Worm (Caenorhabditis elegans) whole organism, young adult: ENCODE data around the gene drr-1.
A peak's percentile ranks its signal among the peaks of the same experiment; 100 is the strongest.

ENCODE experiments used
- B0336.3 ChIP-seq: fragments of 200-800 bp; sonication (Bioruptor generic); IDR thresholded peaks from 2 replicates; pipeline ENCODE4 v1.3.6; 2022; ENCODE audit warnings: missing genetic modification characterization, missing compliant biosample characterization
- C06A6.2 ChIP-seq: fragments of 200-800 bp; sonication (Bioruptor generic); conservative IDR thresholded peaks from 2 replicates; pipeline ENCODE4 v1.3.6; 2022; ENCODE audit warnings: missing genetic modification characterization, missing compliant biosample characterization
- C17E4.6 ChIP-seq: fragments of 200-800 bp; sonication (Bioruptor generic); IDR thresholded peaks from 2 replicates; pipeline ENCODE4 v1.3.6; 2022; ENCODE audit warnings: missing genetic modification reagents, missing genetic modification characterization, missing compliant biosample characterization
- F49E8.2 ChIP-seq: sonication (generic microtip); optimal IDR thresholded peaks from 3 replicates; lab custom pipeline; 2017; ENCODE audit warnings: missing genetic modification characterization, mild to moderate bottlenecking, missing compliant biosample characterization, antibody characterized with exemption, moderate library complexity; ENCODE audit not compliant: insufficient read depth
- F57C9.4 ChIP-seq: sonication (generic microtip); optimal IDR thresholded peaks from 2 replicates; lab custom pipeline; 2017; ENCODE audit warnings: mild to moderate bottlenecking, missing genetic modification characterization, missing compliant biosample characterization
- K12H6.12 ChIP-seq: fragments of 200-800 bp; sonication (Bioruptor generic); optimal IDR thresholded peaks from 2 replicates; lab custom pipeline; 2018; ENCODE audit warnings: mild to moderate bottlenecking, missing genetic modification characterization, missing compliant biosample characterization
- T07F8.4 ChIP-seq: sonication (generic microtip); optimal IDR thresholded peaks from 2 replicates; lab custom pipeline; 2016; ENCODE audit warnings: mild to moderate bottlenecking, missing genetic modification characterization, moderate library complexity, missing compliant biosample characterization
- Y56A3A.18 ChIP-seq: fragments of 200-800 bp; sonication (Bioruptor generic); IDR thresholded peaks from 2 replicates; pipeline ENCODE4 v1.3.6; 2022; ENCODE audit warnings: missing genetic modification reagents, missing genetic modification characterization, missing compliant biosample characterization
- Y67H2A.10 ChIP-seq: fragments of 200-800 bp; sonication (Bioruptor generic); conservative IDR thresholded peaks from 2 replicates; pipeline ENCODE4 v1.3.6; 2022; ENCODE audit warnings: missing genetic modification reagents, missing genetic modification characterization, missing compliant biosample characterization
- ZK185.1 ChIP-seq: sonication (generic microtip); optimal IDR thresholded peaks from 2 replicates; lab custom pipeline; 2016; ENCODE audit warnings: mild to moderate bottlenecking, missing genetic modification characterization, missing compliant biosample characterization; ENCODE audit not compliant: poor library complexity, severe bottlenecking
- akir-1 ChIP-seq: fragments of 200-800 bp; sonication (Bioruptor generic); optimal IDR thresholded peaks from 2 replicates; lab custom pipeline; 2018; ENCODE audit warnings: mild to moderate bottlenecking, missing genetic modification characterization, moderate library complexity, missing compliant biosample characterization
- ama-1 ChIP-seq, 3 experiments: fragments of 150-350 bp in 1 of 3; sonication (generic microtip) in 2 of 3; optimal IDR thresholded peaks; 2 replicates each; lab custom pipeline; 2014 to 2018; ENCODE audit warnings: missing biosample characterization in 2 of 3, missing genetic modification characterization in 2 of 3, missing genetic modification reagents in 2 of 3
- atf-7 ChIP-seq: sonication (generic microtip); optimal IDR thresholded peaks from 2 replicates; lab custom pipeline; 2017; ENCODE audit warnings: mild to moderate bottlenecking, missing genetic modification characterization, missing compliant biosample characterization
- athp-1 ChIP-seq: sonication (generic microtip); optimal IDR thresholded peaks from 2 replicates; lab custom pipeline; 2017; ENCODE audit warnings: mild to moderate bottlenecking, missing genetic modification characterization, missing compliant biosample characterization
- attf-5 ChIP-seq: fragments of 200-800 bp; sonication (Bioruptor generic); optimal IDR thresholded peaks from 2 replicates; lab custom pipeline; 2018; ENCODE audit warnings: mild to moderate bottlenecking, missing genetic modification characterization, missing compliant biosample characterization
- attf-6 ChIP-seq: fragments of 200-800 bp; sonication (Bioruptor generic); IDR thresholded peaks from 2 replicates; pipeline ENCODE4 v1.3.6; 2022; ENCODE audit warnings: missing genetic modification reagents, missing genetic modification characterization, missing compliant biosample characterization
- bed-2 ChIP-seq: fragments of 200-800 bp; sonication (Bioruptor generic); IDR thresholded peaks from 2 replicates; pipeline ENCODE4 v1.3.6; 2022; ENCODE audit warnings: missing genetic modification reagents, missing genetic modification characterization, missing compliant biosample characterization
- cebp-1 ChIP-seq, 2 experiments: fragments of 200-800 bp in 1 of 2; sonication (Bioruptor generic) in 1 of 2; sonication (generic microtip) in 1 of 2; IDR thresholded peaks in 1 of 2; optimal IDR thresholded peaks in 1 of 2; 2 replicates each; pipeline versions ENCODE4 v1.3.6 to Lab custom; 2017 to 2022; ENCODE audit warnings: missing compliant biosample characterization in 2 of 2, missing genetic modification characterization in 2 of 2, mild to moderate bottlenecking in 1 of 2, missing genetic modification reagents in 1 of 2, moderate library complexity in 1 of 2
- ceh-40 ChIP-seq: fragments of 200-800 bp; sonication (Bioruptor generic); IDR thresholded peaks from 2 replicates; pipeline ENCODE4 v1.3.6; 2022; ENCODE audit warnings: missing genetic modification characterization, missing compliant biosample characterization
- dox-1 ChIP-seq: fragments of 200-800 bp; sonication (Bioruptor generic); IDR thresholded peaks from 2 replicates; pipeline ENCODE4 v1.3.6; 2022; ENCODE audit warnings: missing genetic modification reagents, missing genetic modification characterization, missing compliant biosample characterization
- egl-44 ChIP-seq: fragments of 200-800 bp; sonication (Bioruptor generic); IDR thresholded peaks from 2 replicates; pipeline ENCODE4 v1.3.6; 2022; ENCODE audit warnings: missing genetic modification reagents, missing genetic modification characterization, missing compliant biosample characterization
- egrh-3 ChIP-seq: fragments of 200-800 bp; sonication (Bioruptor generic); IDR thresholded peaks from 2 replicates; pipeline ENCODE4 v1.3.6; 2022; ENCODE audit warnings: missing genetic modification reagents, missing genetic modification characterization, missing compliant biosample characterization
- ets-4 ChIP-seq: fragments of 200-800 bp; sonication (Bioruptor generic); optimal IDR thresholded peaks from 2 replicates; lab custom pipeline; 2018; ENCODE audit warnings: mild to moderate bottlenecking, missing genetic modification characterization, missing compliant biosample characterization
- fkh-3 ChIP-seq: sonication (generic microtip); optimal IDR thresholded peaks from 2 replicates; lab custom pipeline; 2016; ENCODE audit warnings: mild to moderate bottlenecking, missing genetic modification characterization, missing compliant biosample characterization
- gei-17 ChIP-seq: fragments of 200-800 bp; sonication (Bioruptor generic); optimal IDR thresholded peaks from 2 replicates; lab custom pipeline; 2018; ENCODE audit warnings: mild to moderate bottlenecking, missing genetic modification characterization, missing compliant biosample characterization
- hmg-20 ChIP-seq: fragments of 200-800 bp; sonication (Bioruptor generic); IDR thresholded peaks from 2 replicates; pipeline ENCODE4 v1.3.6; 2022; ENCODE audit warnings: missing genetic modification reagents, missing genetic modification characterization, missing compliant biosample characterization
- hrde-1 ChIP-seq: sonication (generic microtip); optimal IDR thresholded peaks from 2 replicates; lab custom pipeline; 2016; ENCODE audit warnings: missing genetic modification characterization, mild to moderate bottlenecking, missing compliant biosample characterization, moderate library complexity, missing genotype, missing genetic modification reagents, borderline replicate concordance
- hsf-1 ChIP-seq: fragments of 200-800 bp; sonication (Bioruptor generic); IDR thresholded peaks from 2 replicates; pipeline ENCODE4 v1.3.6; 2022; ENCODE audit warnings: missing genetic modification reagents, missing genetic modification characterization, missing compliant biosample characterization
- lin-40 ChIP-seq: sonication (generic microtip); optimal IDR thresholded peaks from 2 replicates; lab custom pipeline; 2016; ENCODE audit warnings: missing genetic modification characterization, mild to moderate bottlenecking, missing compliant biosample characterization, missing genotype, missing genetic modification reagents
- madf-10 ChIP-seq: sonication (generic microtip); optimal IDR thresholded peaks from 2 replicates; lab custom pipeline; 2016; ENCODE audit warnings: mild to moderate bottlenecking, missing genetic modification characterization, missing compliant biosample characterization
- mcd-1 ChIP-seq: fragments of 200-800 bp; sonication (Bioruptor generic); IDR thresholded peaks from 2 replicates; pipeline ENCODE4 v1.3.6; 2022; ENCODE audit warnings: missing genetic modification reagents, missing genetic modification characterization, missing compliant biosample characterization
- nfya-1 ChIP-seq: sonication (generic microtip); optimal IDR thresholded peaks from 2 replicates; lab custom pipeline; 2017; ENCODE audit warnings: antibody characterized with exemption, missing compliant biosample characterization, missing genetic modification characterization, borderline replicate concordance; ENCODE audit not compliant: insufficient read depth
- nfyb-1 ChIP-seq: fragments of 200-800 bp; sonication (Bioruptor generic); IDR thresholded peaks from 2 replicates; pipeline ENCODE4 v1.3.6; 2022; ENCODE audit warnings: missing genetic modification reagents, missing genetic modification characterization, missing compliant biosample characterization
- nhr-179 ChIP-seq: sonication (generic microtip); optimal IDR thresholded peaks from 2 replicates; lab custom pipeline; 2016; ENCODE audit warnings: mild to moderate bottlenecking, missing genetic modification characterization, missing compliant biosample characterization
- nhr-80 ChIP-seq: sonication (generic microtip); optimal IDR thresholded peaks from 2 replicates; lab custom pipeline; 2016; ENCODE audit warnings: missing genetic modification characterization, missing compliant biosample characterization
- snpc-4 ChIP-seq, 5 experiments: fragments of 150-350 bp in 1 of 5; sonication (generic microtip) in 4 of 5; optimal IDR thresholded peaks; 2 replicates each; lab custom pipeline; 2014 to 2018; ENCODE audit warnings: missing genetic modification characterization in 5 of 5, missing biosample characterization in 3 of 5, antibody characterized with exemption in 2 of 5, mild to moderate bottlenecking in 2 of 5, missing compliant biosample characterization in 2 of 5, missing genotype in 2 of 5, moderate library complexity in 2 of 5, missing genetic modification reagents in 1 of 5
- somi-1 ChIP-seq: fragments of 200-800 bp; sonication (Bioruptor generic); optimal IDR thresholded peaks from 2 replicates; lab custom pipeline; 2018; ENCODE audit warnings: mild to moderate bottlenecking, missing genetic modification characterization, missing compliant biosample characterization
- sptf-2 ChIP-seq: fragments of 200-800 bp; sonication (Bioruptor generic); optimal IDR thresholded peaks from 2 replicates; lab custom pipeline; 2018; ENCODE audit warnings: mild to moderate bottlenecking, missing genetic modification characterization, missing compliant biosample characterization
- tbp1 ChIP-seq: fragments of 200-800 bp; sonication (Bioruptor generic); optimal IDR thresholded peaks from 2 replicates; lab custom pipeline; 2018; ENCODE audit warnings: mild to moderate bottlenecking, missing genetic modification characterization, missing compliant biosample characterization
- ztf-22 ChIP-seq: fragments of 200-800 bp; sonication (Bioruptor generic); optimal IDR thresholded peaks from 2 replicates; lab custom pipeline; 2018; ENCODE audit warnings: mild to moderate bottlenecking, missing genetic modification characterization, moderate library complexity, missing compliant biosample characterization
- ztf-26 ChIP-seq: sonication (generic microtip); optimal IDR thresholded peaks from 2 replicates; lab custom pipeline; 2017; ENCODE audit warnings: missing genetic modification characterization, missing compliant biosample characterization

Gene drr-1

DNA sequence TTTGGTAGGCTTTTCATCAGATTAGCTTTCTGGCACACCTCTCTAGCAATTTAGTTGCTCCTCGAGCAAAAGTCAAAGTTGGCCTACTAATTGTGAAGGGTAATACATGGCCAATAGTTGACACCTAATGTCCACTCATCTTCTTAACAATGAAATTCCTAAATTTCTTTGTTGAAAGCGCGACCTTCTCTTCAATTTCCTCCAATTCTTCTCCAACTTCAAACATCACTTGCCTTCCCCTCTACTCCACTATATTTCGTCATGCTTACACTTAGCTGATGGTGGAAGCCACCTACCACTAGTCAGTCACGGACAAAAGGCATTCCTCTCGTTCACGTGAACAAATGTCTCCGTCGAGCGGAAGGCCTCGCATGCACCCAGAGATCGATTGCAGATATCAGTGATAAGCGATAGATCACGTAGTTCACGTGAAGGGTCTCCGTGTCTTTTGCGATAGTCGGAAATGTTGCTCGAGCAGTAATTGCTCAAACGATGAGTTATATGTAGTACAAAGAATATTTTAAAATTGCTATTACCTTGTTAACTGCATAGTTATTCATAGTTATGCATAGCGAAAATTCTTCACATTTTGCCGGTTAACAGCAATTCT is 26.6 kb downstream of the drr-1 start, which contains the start of gene E01G4.3:
Gene E01G4.3 (minus strand): TSS at position 560 of the 610 bp plus-strand sequence.
- TF ChIP-seq attf-5 (GFP tag; lab: Kevin White, UChicago) (peak; percentile 11), nhr-80 (peak; percentile 59), somi-1 (GFP tag; lab: Kevin White, UChicago) (peak; percentile 45), atf-7 (tag; lab: Kevin White, UChicago) (peak; percentile 67), cebp-1 (GFP tag; IDR thresholded peaks at IDR 0.05; lab: Robert Waterston, UW) (peak; percentile 45; the same call in 1 of the 2 replicates), cebp-1 (tag; optimal IDR thresholded peaks at IDR 0.05; lab: Kevin White, UChicago) (peak; percentile 80), C17E4.6 (GFP tag; lab: Robert Waterston, UW) (no peak), F57C9.4 (tag; lab: Kevin White, UChicago) (no peak), ets-4 (peak; percentile 27), nhr-179 (tag; lab: Kevin White, UChicago) (no peak), hrde-1 (no peak), ceh-40 (GFP tag; lab: Robert Waterston, UW) (no peak), hmg-20 (GFP tag; lab: Robert Waterston, UW) (no peak), nfyb-1 (GFP tag; lab: Robert Waterston, UW) (peak; percentile 59; the same call in 1 of the 2 replicates), mcd-1 (GFP tag; lab: Robert Waterston, UW) (peak; percentile 53), ztf-26 (tag; lab: Kevin White, UChicago) (peak; percentile 56), Y67H2A.10 (no peak), ztf-22 (peak; percentile 61), tbp1 (GFP tag; lab: Kevin White, UChicago) (peak; percentile 8), bed-2 (GFP tag; lab: Robert Waterston, UW) (no peak), B0336.3 (GFP tag; lab: Robert Waterston, UW) (peak; percentile 54; the same call in 1 of the 2 replicates), Y56A3A.18 (GFP tag; lab: Robert Waterston, UW) (0 out of 2 replicates have a peak, but pooled peaks have one; percentile 35), sptf-2 (GFP tag; lab: Kevin White, UChicago) (no peak), T07F8.4 (tag; lab: Kevin White, UChicago) (no peak), egl-44 (0 out of 2 replicates have a peak, but pooled peaks have one; percentile 11), snpc-4 (GFP tag; optimal IDR thresholded peaks at IDR 0.05; lab: Kevin White, UChicago) (no peak), snpc-4 (tag; optimal IDR thresholded peaks at IDR 0.05; lab: Kevin White, UChicago) (peak in 1 of 4 experiments; percentile 3), madf-10 (tag; lab: Kevin White, UChicago) (peak; percentile 18), lin-40 (tag; lab: Kevin White, UChicago) (peak; percentile 66), C06A6.2 (GFP tag; lab: Robert Waterston, UW) (no peak)

DNA sequence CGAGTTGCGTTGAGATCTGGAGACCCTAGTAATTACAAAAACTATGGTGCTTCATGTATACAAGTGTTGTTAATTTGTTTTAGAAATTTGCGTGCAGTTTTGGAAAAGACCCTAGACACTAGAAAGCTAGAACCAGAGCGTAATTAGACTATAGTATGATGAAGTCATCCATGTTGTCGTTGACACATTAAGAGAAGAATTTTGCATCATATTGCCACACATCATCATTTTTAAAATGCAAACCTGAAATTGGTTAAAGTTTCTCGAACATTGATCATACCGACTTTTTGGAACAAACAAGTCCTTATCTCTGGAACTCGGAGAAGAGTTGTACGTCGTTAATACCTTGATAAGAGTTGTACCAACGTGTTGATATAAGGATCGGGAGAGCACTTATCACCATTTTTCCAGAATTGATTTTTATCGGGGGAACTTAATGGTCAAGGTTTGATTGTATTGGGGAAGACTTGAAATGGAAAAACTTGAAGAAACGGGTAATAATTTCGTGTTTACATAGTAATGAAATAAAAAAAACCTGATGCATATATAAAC is 27.8 kb downstream of the drr-1 start:
- TF ChIP-seq Y56A3A.18 (GFP tag; lab: Robert Waterston, UW) (no peak), atf-7 (tag; lab: Kevin White, UChicago) (peak; percentile 3), nhr-80 (peak; percentile 87), egrh-3 (GFP tag; lab: Robert Waterston, UW) (no peak), ztf-22 (peak; percentile 35)

DNA sequence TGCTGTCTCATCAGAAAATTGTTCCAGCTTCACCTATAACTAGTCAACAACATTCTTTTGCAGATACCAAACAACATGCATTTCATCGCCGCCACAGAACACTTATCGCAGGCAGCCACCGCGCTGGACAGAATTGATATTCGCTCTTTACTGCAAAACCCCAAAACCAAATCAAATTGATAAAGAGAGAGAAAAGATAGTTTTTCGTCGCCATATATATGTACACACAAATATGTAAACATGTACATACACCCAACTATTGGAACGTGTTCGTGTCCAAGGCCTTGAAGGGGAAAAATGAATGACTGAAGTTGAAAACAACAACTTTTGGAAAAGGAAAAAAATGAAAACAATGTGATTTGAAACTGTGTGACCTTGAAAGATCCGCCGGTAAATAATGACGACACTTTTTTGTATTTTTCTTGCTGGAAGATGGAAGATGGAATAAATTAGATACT is 30.3 kb downstream of the drr-1 start:
- TF ChIP-seq ztf-26 (tag; lab: Kevin White, UChicago) (no peak), gei-17 (GFP tag; lab: Kevin White, UChicago) (no peak), dox-1 (GFP tag; lab: Robert Waterston, UW) (0 out of 2 replicates have a peak, but pooled peaks have one; percentile 23), lin-40 (tag; lab: Kevin White, UChicago) (peak; percentile 4), B0336.3 (GFP tag; lab: Robert Waterston, UW) (no peak), hsf-1 (GFP tag; lab: Robert Waterston, UW) (no peak), K12H6.12 (tag; lab: Kevin White, UChicago) (no peak), ceh-40 (GFP tag; lab: Robert Waterston, UW) (no peak), F49E8.2 (no peak), ZK185.1 (no peak), ama-1 (optimal IDR thresholded peaks at IDR 0.05; lab: Kevin White, UChicago) (no peak), ama-1 (GFP tag; optimal IDR thresholded peaks at IDR 0.05; lab: Kevin White, UChicago) (no peak), akir-1 (GFP tag; lab: Kevin White, UChicago) (no peak), cebp-1 (GFP tag; IDR thresholded peaks at IDR 0.05; lab: Robert Waterston, UW) (no peak), cebp-1 (tag; optimal IDR thresholded peaks at IDR 0.05; lab: Kevin White, UChicago) (peak; percentile 20), nfya-1 (tag; lab: Kevin White, UChicago) (no peak), ztf-22 (no peak), fkh-3 (tag; lab: Kevin White, UChicago) (no peak), athp-1 (tag; lab: Kevin White, UChicago) (no peak), attf-6 (GFP tag; lab: Robert Waterston, UW) (no peak)
